Worm (Caenorhabditis elegans): Measurements from ENCODE around the gene flp-5.

The flp-5 gene

DNA sequence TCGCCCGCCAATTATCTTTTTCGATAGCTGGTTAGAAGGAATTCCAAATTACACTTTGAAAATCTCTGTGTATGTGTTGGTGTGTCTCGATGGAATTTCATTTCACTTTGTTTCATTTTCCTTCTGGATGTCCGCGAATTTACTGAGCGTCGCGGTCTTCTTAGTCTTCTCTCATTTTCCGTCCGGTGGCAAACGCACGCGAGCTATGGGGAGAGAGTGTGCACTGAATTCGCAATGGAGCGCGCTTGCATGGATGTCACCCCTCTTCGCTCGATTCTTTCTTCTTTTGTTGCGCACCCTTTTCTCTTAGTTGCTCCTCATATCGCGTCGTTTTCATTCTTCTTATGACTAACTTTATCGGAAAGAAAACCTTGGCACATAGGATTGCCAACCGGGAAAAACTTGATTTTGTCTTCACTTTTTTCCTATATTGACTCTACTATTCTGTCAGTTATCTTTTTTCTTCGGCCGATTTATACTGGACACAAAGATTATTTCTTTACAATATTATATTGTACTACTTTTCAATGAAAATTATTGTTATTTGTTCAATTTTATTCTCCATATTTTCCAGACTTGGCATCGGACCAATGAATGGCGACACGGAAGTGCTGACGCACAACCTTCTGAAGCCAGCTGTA lies 23.8 kb downstream of the flp-5 start, which contains the start of gene dhhc-14 (continued):
- TF ChIP-seq F26F4.8 (GFP tag; conservative IDR thresholded peaks at IDR 0.05), result no peak
- TF ChIP-seq snpc-1.2 (GFP tag; IDR thresholded peaks at IDR 0.05), result no peak
- no peak for TF ChIP-seq madf-5 (GFP tag; IDR thresholded peaks at IDR 0.05)
- no peak for TF ChIP-seq ceh-82 (tag; optimal IDR thresholded peaks at IDR 0.05)
- TF ChIP-seq zfp-2 (tag; optimal IDR thresholded peaks at IDR 0.05), result no peak
- no peak for TF ChIP-seq sdz-12 (GFP tag; optimal IDR thresholded peaks at IDR 0.05)
- TF ChIP-seq mdt-29 (GFP tag; IDR thresholded peaks at IDR 0.05), result no peak
- no peak for TF ChIP-seq nhr-102 (tag; optimal IDR thresholded peaks at IDR 0.05)
- no peak for TF ChIP-seq lin-15B (tag; optimal IDR thresholded peaks at IDR 0.05)
- no peak for TF ChIP-seq unc-130 (GFP tag; optimal IDR thresholded peaks at IDR 0.05)
- TF ChIP-seq F10B5.3 (tag; optimal IDR thresholded peaks at IDR 0.05), result no peak
- TF ChIP-seq lin-29 (GFP tag; IDR thresholded peaks at IDR 0.05), result no peak
- peak; percentile 89 for TF ChIP-seq lin-38 (GFP tag; IDR thresholded peaks at IDR 0.05)
- TF ChIP-seq lin-39 (tag; optimal IDR thresholded peaks at IDR 0.05), result no peak
- no peak for TF ChIP-seq nhr-42 (GFP tag; IDR thresholded peaks at IDR 0.05)
- peak in 1 of 2 experiments; percentile 24 for TF ChIP-seq unc-62 (GFP tag; optimal IDR thresholded peaks at IDR 0.05 in 1 of 2)
- no peak for TF ChIP-seq unc-62 (tag; optimal IDR thresholded peaks at IDR 0.05)
- no peak for TF ChIP-seq T20F7.1 (GFP tag; optimal IDR thresholded peaks at IDR 0.05)
- no peak for TF ChIP-seq nhr-11 (tag; optimal IDR thresholded peaks at IDR 0.05)
- TF ChIP-seq dmd-6 (GFP tag; IDR thresholded peaks at IDR 0.05), result no peak
- no peak for TF ChIP-seq ceh-62 (tag; optimal IDR thresholded peaks at IDR 0.05)
- no peak for TF ChIP-seq Y5F2A.4 (GFP tag; optimal IDR thresholded peaks at IDR 0.05)
- TF ChIP-seq nhr-41 (GFP tag; IDR thresholded peaks at IDR 0.05), result no peak
- TF ChIP-seq lin-1 (GFP tag; IDR thresholded peaks at IDR 0.05), result no peak
- no peak for TF ChIP-seq ZK337.2 (GFP tag; IDR thresholded peaks at IDR 0.05)
- no peak for TF ChIP-seq nhr-111 (GFP tag; optimal IDR thresholded peaks at IDR 0.05)
- TF ChIP-seq daf-8 (GFP tag; IDR thresholded peaks at IDR 0.05), result no peak
- peak; percentile 12 for TF ChIP-seq ces-1 (GFP tag; optimal IDR thresholded peaks at IDR 0.05)
- no peak for TF ChIP-seq attf-4 (tag; optimal IDR thresholded peaks at IDR 0.05)
- no peak for TF ChIP-seq mxl-2 (GFP tag; conservative IDR thresholded peaks at IDR 0.05)
- peak; percentile 98 for TF ChIP-seq aha-1 (tag)
- TF ChIP-seq nhr-6 (tag; optimal IDR thresholded peaks at IDR 0.05), result peak; percentile 53
- no peak for TF ChIP-seq dpl-1 (GFP tag; optimal IDR thresholded peaks at IDR 0.05)
- no peak for TF ChIP-seq T26A8.4 (GFP tag; IDR thresholded peaks at IDR 0.05)
- TF ChIP-seq tag-97 (GFP tag; IDR thresholded peaks at IDR 0.05), result no peak
- no peak for TF ChIP-seq nhr-237 (tag; optimal IDR thresholded peaks at IDR 0.05)
- TF ChIP-seq lim-7 (GFP tag; IDR thresholded peaks at IDR 0.05), result no peak
- no peak for TF ChIP-seq vab-7 (GFP tag; IDR thresholded peaks at IDR 0.05)
- peak in 1 of 2 experiments; percentile 57 for TF ChIP-seq lsy-2 (tag; optimal IDR thresholded peaks at IDR 0.05)
- TF ChIP-seq egl-43 (GFP tag; IDR thresholded peaks at IDR 0.05), result no peak
- no peak for TF ChIP-seq zag-1 (tag; optimal IDR thresholded peaks at IDR 0.05)
- no peak for TF ChIP-seq F49E8.2 (tag; optimal IDR thresholded peaks at IDR 0.05; ENCODE audit: borderline replicate concordance)
- TF ChIP-seq mes-2 (tag; optimal IDR thresholded peaks at IDR 0.05; ENCODE audit: poor library complexity, severe bottlenecking), result peak; percentile 58
- TF ChIP-seq hmg-1.1 (GFP tag; IDR thresholded peaks at IDR 0.05), result peak; percentile 63
- no peak for TF ChIP-seq dmd-8 (GFP tag; IDR thresholded peaks at IDR 0.05)
- TF ChIP-seq ztf-11 (tag; optimal IDR thresholded peaks at IDR 0.05), result no peak
- no peak for TF ChIP-seq zfp-3 (GFP tag; conservative IDR thresholded peaks at IDR 0.05)
- TF ChIP-seq gei-8 (GFP tag; optimal IDR thresholded peaks at IDR 0.05), result no peak
- no peak for TF ChIP-seq fos-1 (tag; optimal IDR thresholded peaks at IDR 0.05)
- peak; percentile 41 for TF ChIP-seq dve-1 (tag; optimal IDR thresholded peaks at IDR 0.05; ENCODE audit: insufficient read depth)
- no peak for TF ChIP-seq daf-12 (tag; optimal IDR thresholded peaks at IDR 0.05)
- TF ChIP-seq php-3 (GFP tag; IDR thresholded peaks at IDR 0.05), result no peak
